Fruit fly (Drosophila melanogaster): ENCODE results near the gene CG11858.

CG11858 gene

dm6 chr3R:25247379-25247869, 15.1 kb upstream of the CG11858 start, which contains the start of the genes RpS27 and Nup37:
Gene RpS27, minus strand, starts transcription at chr3R:25247514.
Gene Nup37, plus strand, starts transcription at chr3R:25247658.
- peak; percentile 86 for TF ChIP-seq noc (tag; optimal IDR thresholded peaks at IDR 0.05)

dm6 chr3R:25249145-25250141, 13.1 kb upstream of the CG11858 start, which contains the start of gene Nup358:
Gene Nup358, plus strand, starts transcription at chr3R:25249348.
- no peak for TF ChIP-seq noc (tag; optimal IDR thresholded peaks at IDR 0.05)

dm6 chr3R:25258628-25259240, 3.8 kb upstream of the CG11858 start, which contains the start of gene CG11857:
Gene CG11857, plus strand, starts transcription at chr3R:25258898.
- TF ChIP-seq noc (tag; optimal IDR thresholded peaks at IDR 0.05), result peak; percentile 95

- TF ChIP-seq noc (tag; optimal IDR thresholded peaks at IDR 0.05), result no peak
These were observed 1.9 kb upstream of the CG11858 start for dm6 chr3R:25260670-25261069.

dm6 chr3R:25265589-25266201, 3.2 kb downstream of the CG11858 start, which contains the start of the genes GlnRS and RIOK2:
Gene GlnRS, minus strand, starts transcription at chr3R:25265721.
Gene RIOK2, plus strand, starts transcription at chr3R:25265844.
- peak; percentile 5 for TF ChIP-seq noc (tag; optimal IDR thresholded peaks at IDR 0.05)

dm6 chr3R:25266751-25267150, 4.2 kb downstream of the CG11858 start:
- no peak for TF ChIP-seq noc (tag; optimal IDR thresholded peaks at IDR 0.05)

- TF ChIP-seq noc (tag; optimal IDR thresholded peaks at IDR 0.05), result peak; percentile 9
These were observed 7.4 kb downstream of the CG11858 start, which contains the start of the genes CG11889 and CG11891 for dm6 chr3R:25269909-25270308. Gene CG11889, plus strand, starts transcription at chr3R:25270209. Gene CG11891, plus strand, starts transcription at chr3R:25270209.

dm6 chr3R:25273537-25273936, 11.0 kb downstream of the CG11858 start, which contains the start of gene CG11878:
Gene CG11878, plus strand, starts transcription at chr3R:25273837.
- no peak for TF ChIP-seq noc (tag; optimal IDR thresholded peaks at IDR 0.05)

dm6 chr3R:25275276-25275675, 12.7 kb downstream of the CG11858 start:
- peak; percentile 48 for TF ChIP-seq noc (tag; optimal IDR thresholded peaks at IDR 0.05)

dm6 chr3R:25277112-25277511, 14.6 kb downstream of the CG11858 start, which contains the start of gene CG10513:
Gene CG10513, minus strand, starts transcription at chr3R:25277212.
- TF ChIP-seq noc (tag; optimal IDR thresholded peaks at IDR 0.05), result no peak

- peak; percentile 65 for TF ChIP-seq noc (tag; optimal IDR thresholded peaks at IDR 0.05)
These were observed 17.3 kb downstream of the CG11858 start, which contains the start of gene CG10514 for dm6 chr3R:25279796-25280350. Gene CG10514, minus strand, starts transcription at chr3R:25279846.

- TF ChIP-seq noc (tag; optimal IDR thresholded peaks at IDR 0.05), result peak; percentile 84
These were observed 18.6 kb downstream of the CG11858 start, which contains the start of gene CG11892 for dm6 chr3R:25281165-25281564. Gene CG11892, plus strand, starts transcription at chr3R:25281548.

- TF ChIP-seq noc (tag; optimal IDR thresholded peaks at IDR 0.05), result no peak
These were observed 20.7 kb downstream of the CG11858 start, which contains the start of gene CG31300 for dm6 chr3R:25283209-25283670. Gene CG31300, plus strand, starts transcription at chr3R:25283620.

dm6 chr3R:25285173-25285572, 22.6 kb downstream of the CG11858 start, which contains the start of gene CG31104:
Gene CG31104, plus strand, starts transcription at chr3R:25285473.
- no peak for TF ChIP-seq noc (tag; optimal IDR thresholded peaks at IDR 0.05)

- no peak for TF ChIP-seq noc (tag; optimal IDR thresholded peaks at IDR 0.05)
These were observed 24.6 kb downstream of the CG11858 start, which contains the start of gene CG13658 for dm6 chr3R:25287128-25287527. Gene CG13658, plus strand, starts transcription at chr3R:25287474.

All from whole organism, larva.